Worm (Caenorhabditis elegans) whole organism, midembryonic: ENCODE data around the gene srh-104.

Experiments used
- T22C8.4 ChIP-seq: fragments of 200-800 bp; sonication (Bioruptor generic); IDR thresholded peaks from 2 replicates; pipeline ENCODE4 v1.3.6; 2022; ENCODE audit warnings: missing genetic modification characterization, missing compliant biosample characterization
- cog-1 ChIP-seq: sonication (generic microtip); optimal IDR thresholded peaks from 2 replicates; lab custom pipeline; 2016; ENCODE audit warnings: missing genetic modification characterization, missing compliant biosample characterization
- flt-1 ChIP-seq: fragments of 200-800 bp; sonication (Bioruptor generic); IDR thresholded peaks from 2 replicates; pipeline ENCODE4 v1.3.6; 2022; ENCODE audit warnings: missing genetic modification characterization, missing compliant biosample characterization
- klf-2 ChIP-seq: fragments of 200-800 bp; sonication (Bioruptor generic); conservative IDR thresholded peaks from 2 replicates; pipeline ENCODE4 v1.3.6; 2022; ENCODE audit warnings: missing genetic modification reagents, missing genetic modification characterization, missing compliant biosample characterization
- med-1 ChIP-seq: sonication (generic microtip); optimal IDR thresholded peaks from 2 replicates; lab custom pipeline; 2017; ENCODE audit warnings: missing genetic modification characterization, mild to moderate bottlenecking, missing compliant biosample characterization, antibody characterized with exemption, missing genetic modification reagents; ENCODE audit not compliant: insufficient read depth
- ref-1 ChIP-seq: fragments of 200-800 bp; sonication (Bioruptor generic); conservative IDR thresholded peaks from 2 replicates; pipeline ENCODE4 v1.3.6; 2022; ENCODE audit warnings: missing genetic modification reagents, missing genetic modification characterization, missing compliant biosample characterization
- tab-1 ChIP-seq: fragments of 200-800 bp; sonication (Bioruptor generic); IDR thresholded peaks from 2 replicates; pipeline ENCODE4 v1.3.6; 2022; ENCODE audit warnings: missing genetic modification characterization, missing compliant biosample characterization
- ztf-23 ChIP-seq: fragments of 200-800 bp; sonication (Bioruptor generic); IDR thresholded peaks from 2 replicates; pipeline ENCODE4 v1.3.6; 2022; ENCODE audit warnings: missing genetic modification reagents, missing genetic modification characterization, missing compliant biosample characterization
- ztf-29 ChIP-seq: fragments of 200-800 bp; sonication (Bioruptor generic); IDR thresholded peaks from 2 replicates; pipeline ENCODE4 v1.3.6; 2022; ENCODE audit warnings: missing genetic modification reagents, missing genetic modification characterization, missing compliant biosample characterization

Gene srh-104

DNA sequence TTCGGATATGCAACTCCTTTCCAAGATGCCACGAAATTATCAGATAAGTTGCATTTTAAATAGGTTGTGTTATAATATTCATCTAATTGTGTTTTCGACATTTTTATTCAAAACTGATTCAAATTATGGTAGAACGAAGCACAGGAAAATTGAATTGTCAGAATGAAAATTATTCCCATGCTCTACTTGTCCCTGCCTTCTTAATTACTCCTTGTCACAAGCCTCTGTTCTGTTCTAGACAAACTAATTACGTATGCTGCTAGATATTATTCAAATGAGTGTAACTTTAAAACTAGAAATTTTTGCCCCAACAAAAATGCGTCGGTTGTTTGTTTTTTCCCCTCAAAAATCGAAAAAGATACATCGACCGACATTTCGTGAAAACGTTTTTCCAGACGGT, at the start of gene srh-104:
TSS of gene srh-104 (minus strand) at position 101 of the 400 bp plus-strand sequence.
- TF ChIP-seq tab-1 (GFP tag; lab: Robert Waterston, UW), result no peak
- TF ChIP-seq ztf-29 (GFP tag; lab: Robert Waterston, UW), result no peak
- no peak for TF ChIP-seq klf-2
- no peak for TF ChIP-seq med-1 (GFP tag; lab: Kevin White, UChicago)
- TF ChIP-seq cog-1 (tag; lab: Kevin White, UChicago), result no peak
- no peak for TF ChIP-seq ztf-23
- no peak for TF ChIP-seq flt-1 (GFP tag; lab: Robert Waterston, UW)
- no peak for TF ChIP-seq T22C8.4
- no peak for TF ChIP-seq ref-1 (GFP tag; lab: Robert Waterston, UW)

DNA sequence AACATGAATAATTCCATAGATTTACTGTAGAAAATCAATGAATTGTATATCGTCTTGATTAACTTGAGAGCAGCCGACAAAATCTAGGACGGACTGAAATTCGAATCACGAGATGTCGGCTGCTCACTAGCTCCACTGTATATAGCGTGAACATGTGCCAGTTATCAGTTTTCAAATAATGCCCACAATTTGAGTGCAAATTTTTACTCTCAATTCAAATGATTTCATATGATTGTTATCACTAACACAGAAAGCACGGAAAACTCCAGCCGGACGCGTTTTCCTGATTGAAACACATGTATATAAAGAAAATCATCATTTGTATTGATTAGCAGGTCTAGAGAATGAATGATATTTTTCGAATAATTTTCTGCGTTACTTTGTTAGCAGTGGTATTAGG, 48.4 kb upstream of the srh-104 start, which contains the start of gene oac-5:
TSS of gene oac-5 (plus strand) at position 301 of the 400 bp plus-strand sequence.
- no peak for TF ChIP-seq med-1 (GFP tag; lab: Kevin White, UChicago)
- TF ChIP-seq ztf-29 (GFP tag; lab: Robert Waterston, UW), result no peak
- TF ChIP-seq ref-1 (GFP tag; lab: Robert Waterston, UW), result no peak
- TF ChIP-seq flt-1 (GFP tag; lab: Robert Waterston, UW), result no peak
- no peak for TF ChIP-seq cog-1 (tag; lab: Kevin White, UChicago)
- no peak for TF ChIP-seq ztf-23
- no peak for TF ChIP-seq tab-1 (GFP tag; lab: Robert Waterston, UW)
- TF ChIP-seq T22C8.4, result no peak
- TF ChIP-seq klf-2, result no peak

DNA sequence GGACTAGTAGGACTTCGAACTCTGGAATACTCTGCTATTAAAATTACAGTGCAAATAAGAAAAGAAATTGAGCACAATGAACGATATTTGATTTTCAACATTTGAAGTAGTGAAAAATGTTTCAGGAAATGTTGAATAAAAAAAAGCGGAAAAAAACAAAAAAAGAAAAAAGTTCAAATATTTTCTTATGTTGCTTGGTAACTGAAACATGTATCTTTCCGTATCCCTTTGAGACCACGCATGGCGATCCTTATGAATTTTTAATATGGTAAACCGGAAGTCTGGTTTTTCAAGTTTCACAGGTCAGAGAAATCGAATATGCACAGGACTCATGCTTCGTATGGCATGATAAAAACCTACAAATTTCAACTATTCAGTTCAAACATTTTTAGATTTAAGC, 43.6 kb upstream of the srh-104 start, which contains the start of gene F28G4.3:
TSS of gene F28G4.3 (minus strand) at position 101 of the 400 bp plus-strand sequence.
- no peak for TF ChIP-seq ref-1 (GFP tag; lab: Robert Waterston, UW)
- no peak for TF ChIP-seq tab-1 (GFP tag; lab: Robert Waterston, UW)
- no peak for TF ChIP-seq cog-1 (tag; lab: Kevin White, UChicago)
- TF ChIP-seq klf-2, result no peak
- TF ChIP-seq ztf-29 (GFP tag; lab: Robert Waterston, UW), result no peak
- no peak for TF ChIP-seq T22C8.4
- no peak for TF ChIP-seq ztf-23
- no peak for TF ChIP-seq flt-1 (GFP tag; lab: Robert Waterston, UW)
- TF ChIP-seq med-1 (GFP tag; lab: Kevin White, UChicago), result no peak

DNA sequence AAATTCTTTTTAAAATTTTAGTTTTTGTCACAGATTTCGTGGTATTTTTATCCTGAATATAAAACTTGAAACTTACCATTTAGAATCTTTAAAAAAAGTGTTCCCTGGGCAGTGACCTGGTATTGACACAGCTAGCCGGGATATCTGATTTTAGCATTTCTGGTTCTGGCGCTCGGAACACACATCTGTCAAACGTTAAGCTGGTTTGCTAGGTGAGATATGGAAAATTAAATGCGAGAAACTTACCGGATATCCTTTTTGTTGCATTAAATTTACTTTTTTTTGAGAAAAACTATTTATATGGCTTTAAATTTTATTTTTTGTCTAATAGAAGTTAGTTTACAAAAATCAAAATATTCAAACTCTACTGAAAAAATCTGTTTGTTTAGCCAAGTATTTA, 41.8 kb upstream of the srh-104 start, which contains the start of gene F28G4.4:
TSS of gene F28G4.4 (minus strand) at position 101 of the 400 bp plus-strand sequence.
- TF ChIP-seq ztf-23, result no peak
- TF ChIP-seq ref-1 (GFP tag; lab: Robert Waterston, UW), result no peak
- TF ChIP-seq med-1 (GFP tag; lab: Kevin White, UChicago), result no peak
- no peak for TF ChIP-seq klf-2
- TF ChIP-seq flt-1 (GFP tag; lab: Robert Waterston, UW), result no peak
- TF ChIP-seq tab-1 (GFP tag; lab: Robert Waterston, UW), result no peak
- TF ChIP-seq cog-1 (tag; lab: Kevin White, UChicago), result no peak
- no peak for TF ChIP-seq ztf-29 (GFP tag; lab: Robert Waterston, UW)
- no peak for TF ChIP-seq T22C8.4

DNA sequence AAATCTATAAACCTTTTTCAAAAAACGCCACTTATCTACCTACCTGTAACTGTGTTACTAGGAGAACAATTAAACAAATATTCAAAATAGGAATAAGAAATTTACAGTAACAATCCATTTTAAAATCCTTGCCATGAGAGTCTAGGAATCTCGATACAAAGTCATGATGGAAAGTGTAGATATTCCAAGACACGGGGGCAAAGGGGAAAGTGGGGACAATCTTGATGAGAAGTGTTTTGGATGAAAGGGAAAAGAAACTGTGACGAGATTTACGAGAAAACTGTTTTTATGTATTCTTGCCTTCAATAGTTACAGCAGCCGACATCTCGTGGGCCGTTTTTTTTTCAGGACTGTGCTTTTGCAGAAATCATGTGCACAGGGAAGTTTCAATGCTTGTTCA, 38.2 kb upstream of the srh-104 start, which contains the start of gene F28G4.2:
TSS of gene F28G4.2 (minus strand) at position 175 of the 400 bp plus-strand sequence.
- no peak for TF ChIP-seq cog-1 (tag; lab: Kevin White, UChicago)
- TF ChIP-seq flt-1 (GFP tag; lab: Robert Waterston, UW), result no peak
- no peak for TF ChIP-seq tab-1 (GFP tag; lab: Robert Waterston, UW)
- TF ChIP-seq ztf-23, result no peak
- no peak for TF ChIP-seq T22C8.4
- no peak for TF ChIP-seq ref-1 (GFP tag; lab: Robert Waterston, UW)
- TF ChIP-seq med-1 (GFP tag; lab: Kevin White, UChicago), result no peak

DNA sequence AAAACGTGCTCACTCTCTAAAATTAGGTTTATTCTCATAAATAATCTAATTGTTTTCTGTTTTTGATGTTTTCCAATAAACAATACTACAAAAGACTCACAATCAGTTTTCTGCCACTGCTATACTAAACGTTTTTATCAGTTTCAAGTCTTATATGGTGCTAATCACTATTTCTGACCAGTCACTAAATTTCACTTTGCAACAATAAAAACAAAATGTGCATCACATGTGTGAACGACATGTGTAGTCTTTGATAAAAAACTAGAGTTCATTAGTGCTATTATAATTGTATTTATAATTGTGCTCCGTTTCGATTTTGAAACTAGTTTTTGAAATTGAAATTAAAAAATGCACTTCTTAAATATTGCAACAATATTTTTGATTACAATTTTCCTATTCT, 33.9 kb upstream of the srh-104 start, which contains the start of gene cyp-37B1:
TSS of gene cyp-37B1 (plus strand) at position 199 of the 400 bp plus-strand sequence.
- TF ChIP-seq ztf-29 (GFP tag; lab: Robert Waterston, UW), result no peak
- TF ChIP-seq med-1 (GFP tag; lab: Kevin White, UChicago), result no peak
- no peak for TF ChIP-seq ref-1 (GFP tag; lab: Robert Waterston, UW)
- no peak for TF ChIP-seq T22C8.4
- no peak for TF ChIP-seq flt-1 (GFP tag; lab: Robert Waterston, UW)
- no peak for TF ChIP-seq cog-1 (tag; lab: Kevin White, UChicago)
- TF ChIP-seq klf-2, result no peak
- no peak for TF ChIP-seq tab-1 (GFP tag; lab: Robert Waterston, UW)
- no peak for TF ChIP-seq ztf-23

DNA sequence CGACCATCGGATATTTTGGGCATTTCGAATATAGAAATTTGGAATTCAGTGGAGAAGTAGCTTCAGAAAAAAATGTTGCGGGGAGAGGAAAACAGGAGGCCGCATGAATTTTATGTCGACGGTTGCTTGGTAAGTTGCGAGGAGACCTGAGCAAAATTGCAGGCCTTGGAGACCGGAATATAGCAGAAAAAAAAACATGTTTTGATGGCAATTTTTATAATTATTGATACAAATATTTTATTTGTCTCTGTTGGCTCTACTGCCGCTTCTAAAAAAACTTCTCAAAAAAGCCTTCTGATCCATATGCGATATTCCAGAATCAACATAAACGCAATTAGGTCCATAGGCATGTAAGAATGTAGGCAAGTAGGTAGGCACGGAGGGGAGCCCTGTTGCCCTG, 31.4 kb upstream of the srh-104 start, which contains the start of gene pacl-1:
TSS of gene pacl-1 (minus strand) at position 101 of the 400 bp plus-strand sequence.
- TF ChIP-seq tab-1 (GFP tag; lab: Robert Waterston, UW), result no peak

DNA sequence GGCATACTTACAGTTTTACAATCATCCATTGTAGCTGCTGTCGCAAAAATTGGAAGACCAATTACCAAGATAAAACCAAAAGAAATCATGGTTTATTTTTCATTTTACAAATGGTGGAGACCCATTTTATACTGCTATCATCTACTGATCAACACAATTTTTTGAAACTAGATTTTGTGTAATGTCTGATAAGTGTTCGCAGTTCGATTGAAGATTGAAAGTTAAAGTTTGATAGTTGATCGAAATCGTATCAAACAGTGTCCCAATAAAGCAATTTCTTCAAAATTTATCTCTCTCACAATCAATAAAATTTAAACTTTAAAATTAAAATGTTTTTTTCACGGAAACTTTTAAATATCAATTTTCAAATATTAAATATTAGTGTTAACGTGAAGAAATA, 27.1 kb upstream of the srh-104 start, which contains the start of gene T13F3.6:
TSS of gene T13F3.6 (minus strand) at position 101 of the 400 bp plus-strand sequence.
- TF ChIP-seq T22C8.4, result no peak
- no peak for TF ChIP-seq cog-1 (tag; lab: Kevin White, UChicago)
- TF ChIP-seq med-1 (GFP tag; lab: Kevin White, UChicago), result no peak
- no peak for TF ChIP-seq tab-1 (GFP tag; lab: Robert Waterston, UW)
- no peak for TF ChIP-seq ztf-23
- no peak for TF ChIP-seq klf-2
- no peak for TF ChIP-seq ref-1 (GFP tag; lab: Robert Waterston, UW)
- no peak for TF ChIP-seq ztf-29 (GFP tag; lab: Robert Waterston, UW)
- no peak for TF ChIP-seq flt-1 (GFP tag; lab: Robert Waterston, UW)

DNA sequence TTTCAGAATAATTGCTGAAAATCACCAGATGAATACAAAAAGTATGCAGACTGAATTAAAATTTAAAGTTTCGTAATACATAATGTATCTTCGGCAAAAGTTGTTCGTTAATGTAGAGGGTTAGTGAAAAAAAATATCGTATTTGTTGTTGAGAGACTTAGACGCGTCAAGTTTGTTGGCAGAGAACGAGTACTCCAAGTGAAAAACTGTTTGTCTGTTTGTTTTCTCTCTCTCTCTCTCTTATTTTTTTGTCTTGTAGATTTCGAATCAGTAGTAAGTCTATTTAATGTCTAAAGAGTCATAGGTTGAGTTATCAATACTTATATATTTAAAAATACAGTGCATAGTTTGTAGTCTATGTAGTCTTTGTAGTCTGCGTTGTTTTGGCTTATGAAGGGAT, 25.6 kb upstream of the srh-104 start, which contains the start of the genes fbxa-2 and T13F3.8:
TSS of gene fbxa-2 (minus strand) at position 101 of the 400 bp plus-strand sequence.
TSS of gene T13F3.8 (plus strand) at position 245 of the 400 bp plus-strand sequence.
- TF ChIP-seq klf-2, result no peak
- TF ChIP-seq T22C8.4, result no peak
- no peak for TF ChIP-seq med-1 (GFP tag; lab: Kevin White, UChicago)
- no peak for TF ChIP-seq ztf-23
- TF ChIP-seq tab-1 (GFP tag; lab: Robert Waterston, UW), result no peak
- no peak for TF ChIP-seq ref-1 (GFP tag; lab: Robert Waterston, UW)
- no peak for TF ChIP-seq cog-1 (tag; lab: Kevin White, UChicago)
- no peak for TF ChIP-seq flt-1 (GFP tag; lab: Robert Waterston, UW)
- no peak for TF ChIP-seq ztf-29 (GFP tag; lab: Robert Waterston, UW)
